Worm (Caenorhabditis elegans): ENCODE results near the gene skr-5.

skr-5 gene

DNA sequence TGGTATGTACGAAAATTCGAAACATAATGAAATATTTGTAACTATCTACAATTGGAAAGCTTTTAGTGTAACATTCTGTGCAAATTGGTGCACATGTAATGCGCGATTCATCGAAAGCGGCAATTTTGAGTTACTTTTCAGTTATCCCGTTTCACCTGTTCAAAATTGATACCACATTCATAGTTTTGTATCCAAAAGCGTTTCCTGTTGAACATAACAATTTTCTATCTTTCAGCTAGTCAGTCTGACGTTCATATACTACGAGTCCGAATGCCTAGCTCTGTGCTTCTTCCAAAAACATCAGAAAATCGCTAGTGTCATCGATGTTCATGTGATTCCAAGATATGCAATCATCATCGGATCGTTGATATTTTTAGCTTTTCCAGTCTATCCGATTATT lies 44.3 kb upstream of the skr-5 start:
- no peak for TF ChIP-seq jun-1 (tag; optimal IDR thresholded peaks at IDR 0.05)
- TF ChIP-seq snpc-4 (tag; optimal IDR thresholded peaks at IDR 0.05) = no peak
- no peak for TF ChIP-seq ztf-11 (tag; optimal IDR thresholded peaks at IDR 0.05)
- no peak for TF ChIP-seq lin-35 (GFP tag; optimal IDR thresholded peaks at IDR 0.05)
- TF ChIP-seq ceh-88 (GFP tag; IDR thresholded peaks at IDR 0.05) = no peak
- no peak for TF ChIP-seq lin-13 (GFP tag; optimal IDR thresholded peaks at IDR 0.05)
- TF ChIP-seq dpl-1 (GFP tag; optimal IDR thresholded peaks at IDR 0.05) = no peak
- no peak for TF ChIP-seq nhr-76 (tag; optimal IDR thresholded peaks at IDR 0.05)
- TF ChIP-seq hlh-4 (tag; optimal IDR thresholded peaks at IDR 0.05) = no peak
- no peak for TF ChIP-seq hlh-17 (GFP tag; optimal IDR thresholded peaks at IDR 0.05; ENCODE audit: borderline replicate concordance)
- no peak for TF ChIP-seq unc-30 (tag; optimal IDR thresholded peaks at IDR 0.05)
- TF ChIP-seq egl-13 (tag; optimal IDR thresholded peaks at IDR 0.05) = no peak
- no peak for TF ChIP-seq alr-1 (tag; optimal IDR thresholded peaks at IDR 0.05; ENCODE audit: borderline replicate concordance)
- TF ChIP-seq sptf-1 (tag; optimal IDR thresholded peaks at IDR 0.05) = no peak
- no peak for TF ChIP-seq nhr-47 (tag; optimal IDR thresholded peaks at IDR 0.05)
- no peak for TF ChIP-seq nhr-11 (tag; optimal IDR thresholded peaks at IDR 0.05)

DNA sequence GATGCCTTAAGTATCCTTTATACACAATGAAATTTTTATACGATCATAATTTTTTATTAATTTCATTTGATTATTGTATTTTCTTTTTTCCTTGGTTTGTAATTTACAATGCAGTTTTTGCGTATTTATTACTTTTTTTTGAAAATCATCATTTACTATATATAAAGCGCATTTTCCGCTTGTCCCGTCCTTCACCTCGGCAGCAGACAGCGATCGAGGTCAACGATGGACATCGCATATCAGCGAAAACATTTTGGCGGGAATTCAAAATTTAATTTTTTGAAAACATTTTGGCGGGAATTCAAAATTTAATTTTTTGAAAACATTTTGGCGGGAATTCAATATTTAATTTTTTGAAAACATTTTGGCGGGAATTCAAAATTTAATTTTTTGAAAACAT lies 39.8 kb upstream of the skr-5 start:
- TF ChIP-seq efl-1 (optimal IDR thresholded peaks at IDR 0.05) (no peak), efl-1 (GFP tag; optimal IDR thresholded peaks at IDR 0.05 in 1 of 2) (peak in 1 of 2 experiments; percentile 34), ceh-90 (tag; optimal IDR thresholded peaks at IDR 0.05) (no peak), Y116A8C.19 (tag; optimal IDR thresholded peaks at IDR 0.05; ENCODE audit: borderline replicate concordance) (no peak), tbx-2 (tag; optimal IDR thresholded peaks at IDR 0.05) (no peak), unc-130 (tag; optimal IDR thresholded peaks at IDR 0.05) (no peak), ces-1 (GFP tag; optimal IDR thresholded peaks at IDR 0.05) (no peak), nhr-77 (tag; optimal IDR thresholded peaks at IDR 0.05) (no peak), fkh-8 (tag; optimal IDR thresholded peaks at IDR 0.05) (no peak), unc-62 (GFP tag; optimal IDR thresholded peaks at IDR 0.05) (no peak), dpl-1 (GFP tag; optimal IDR thresholded peaks at IDR 0.05) (peak in 1 of 3 experiments; percentile 18), unc-86 (tag; optimal IDR thresholded peaks at IDR 0.05) (no peak), ama-1 (optimal IDR thresholded peaks at IDR 0.05) (no peak)

DNA sequence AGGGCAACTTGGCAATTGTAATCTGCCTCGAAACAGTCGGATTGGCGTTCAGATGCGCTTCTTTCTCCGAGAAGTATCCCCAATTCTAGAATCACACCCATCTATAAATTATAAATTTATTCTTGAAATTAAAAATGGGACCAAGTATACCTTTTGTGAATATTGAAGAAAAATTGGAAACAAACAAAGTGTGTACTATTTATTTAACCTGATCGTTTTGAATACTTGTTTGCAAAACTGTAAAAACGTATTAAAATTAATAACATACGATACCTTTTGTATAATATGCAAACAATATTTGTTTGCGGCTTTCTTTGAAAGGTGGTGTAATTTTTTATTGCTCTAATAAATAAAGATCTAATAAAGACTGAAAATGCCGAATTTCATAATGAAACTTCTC lies 35.3 kb upstream of the skr-5 start, which contains the start of gene Y61B8B.3:
TSS of gene Y61B8B.3 (minus strand) at position 101 of the 400 bp plus-strand sequence.
- TF ChIP-seq mab-9 (GFP tag; IDR thresholded peaks at IDR 0.05) (no peak), ces-1 (GFP tag; optimal IDR thresholded peaks at IDR 0.05) (no peak), fos-1 (tag; optimal IDR thresholded peaks at IDR 0.05) (no peak), snu-23 (GFP tag; optimal IDR thresholded peaks at IDR 0.05) (no peak), ets-5 (GFP tag; IDR thresholded peaks at IDR 0.05) (no peak)

ce11 chrV:17315063-17315462 lies 32.6 kb upstream of the skr-5 start, which contains the start of gene F31E9.6:
TSS of gene F31E9.6 (minus strand) at chrV:17315153.
- TF ChIP-seq pax-3 (tag; optimal IDR thresholded peaks at IDR 0.05) (no peak), tlp-1 (tag; optimal IDR thresholded peaks at IDR 0.05) (no peak), fos-1 (tag; optimal IDR thresholded peaks at IDR 0.05) (no peak), ces-1 (GFP tag; optimal IDR thresholded peaks at IDR 0.05) (no peak), mab-9 (GFP tag; IDR thresholded peaks at IDR 0.05) (no peak), efl-1 (optimal IDR thresholded peaks at IDR 0.05) (peak; percentile 9 to 46), efl-1 (GFP tag; optimal IDR thresholded peaks at IDR 0.05 in 1 of 2) (peak in 1 of 2 experiments; percentile 87)

DNA sequence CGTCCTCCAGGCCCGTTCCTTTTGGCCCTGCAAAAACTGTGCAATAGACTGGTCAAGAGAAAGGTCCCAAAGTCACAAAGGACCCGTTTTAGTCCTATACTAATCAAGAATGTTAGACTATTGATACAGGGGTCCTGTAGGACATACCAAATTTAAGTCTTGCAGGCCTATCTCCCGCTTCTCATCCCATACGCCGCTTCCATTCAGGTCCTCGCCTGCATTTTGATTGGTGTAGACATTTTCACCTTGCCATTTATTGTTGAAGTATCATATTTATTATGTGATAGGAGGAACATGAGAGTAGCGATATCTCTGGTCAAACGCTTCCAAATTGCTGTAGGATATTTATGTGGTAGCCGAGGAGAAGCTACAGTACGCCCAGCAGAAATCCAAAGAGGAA lies 30.4 kb upstream of the skr-5 start:
- TF ChIP-seq snpc-4 (tag; optimal IDR thresholded peaks at IDR 0.05) (no peak), nhr-84 (tag; optimal IDR thresholded peaks at IDR 0.05) (no peak), tbx-2 (tag; optimal IDR thresholded peaks at IDR 0.05) (no peak), sptf-1 (tag; optimal IDR thresholded peaks at IDR 0.05) (no peak), C04F5.9 (tag; optimal IDR thresholded peaks at IDR 0.05) (no peak)

Measured in whole organism, L1 larva.